Worm (Caenorhabditis elegans) whole organism, L1 larva: ENCODE results near the gene Y17G9A.3.

ENCODE experiments used
- egl-13 ChIP-seq: sonication (generic microtip); optimal IDR thresholded peaks from 2 replicates; lab custom pipeline; 2016; ENCODE audit warnings: missing genotype, missing genetic modification reagents, missing genetic modification characterization, missing compliant biosample characterization
- irx-1 ChIP-seq: sonication (generic microtip); optimal IDR thresholded peaks from 2 replicates; lab custom pipeline; 2016; ENCODE audit warnings: missing genetic modification characterization, missing compliant biosample characterization
- lin-15B ChIP-seq: fragments of 150-350 bp; sonication (generic microtip); optimal IDR thresholded peaks from 3 replicates; lab custom pipeline; 2014; ENCODE audit warnings: missing biosample characterization, missing genetic modification characterization
- nhr-11 ChIP-seq: fragments of 150-350 bp; optimal IDR thresholded peaks from 2 replicates; lab custom pipeline; 2014; ENCODE audit warnings: missing biosample characterization, missing genetic modification characterization
- nhr-47 ChIP-seq: sonication (generic microtip); optimal IDR thresholded peaks from 2 replicates; lab custom pipeline; 2016; ENCODE audit warnings: mild to moderate bottlenecking, missing genetic modification characterization, moderate library complexity, missing compliant biosample characterization
- nhr-84 ChIP-seq: sonication (generic microtip); optimal IDR thresholded peaks from 2 replicates; lab custom pipeline; 2017; ENCODE audit warnings: missing biosample characterization, missing genetic modification characterization
- tbx-2 ChIP-seq: sonication (generic microtip); optimal IDR thresholded peaks from 2 replicates; lab custom pipeline; 2016; ENCODE audit warnings: missing genetic modification characterization, missing compliant biosample characterization

- TF ChIP-seq nhr-47 (tag; lab: Kevin White, UChicago), result no peak
- TF ChIP-seq nhr-11 (tag; lab: Kevin White, UChicago), result no peak
- TF ChIP-seq irx-1 (tag; lab: Kevin White, UChicago), result no peak
- TF ChIP-seq lin-15B (tag; lab: Kevin White, UChicago), result no peak
- no peak for TF ChIP-seq nhr-84 (tag; lab: Kevin White, UChicago)
- TF ChIP-seq egl-13 (tag; lab: Kevin White, UChicago), result no peak
- TF ChIP-seq tbx-2 (tag; lab: Kevin White, UChicago), result no peak
Observed at ce11 chrIV:4877102-4877501, 18.6 kb upstream of the Y17G9A.3 start, which contains the start of gene str-170.
